Fruit fly (Drosophila melanogaster) whole organism, embryonic: ENCODE data around the gene pigs.
A peak's percentile ranks its signal among the peaks of the same experiment; 100 is the strongest.

Experiments used
- B-H2 ChIP-seq: fragments of 200-800 bp; sonication (Bioruptor generic); optimal IDR thresholded peaks from 2 replicates; lab custom pipeline; 2018; ENCODE audit warnings: missing biosample characterization, mild to moderate bottlenecking, missing genetic modification characterization
- Bgb ChIP-seq: fragments of 200-800 bp; sonication (Bioruptor generic); IDR thresholded peaks from 2 replicates; pipeline ENCODE4 v1.3.6; 2022; ENCODE audit warnings: missing biosample characterization, missing genetic modification characterization; ENCODE audit not compliant: partially characterized antibody
- CG10209 ChIP-seq: fragments of 200-800 bp; sonication (Bioruptor generic); optimal IDR thresholded peaks from 3 replicates; lab custom pipeline; 2017; ENCODE audit warnings: missing biosample characterization, mild to moderate bottlenecking, missing genetic modification characterization, missing genetic modification reagents
- CG12219 ChIP-seq: fragments of 200-800 bp; sonication (Bioruptor generic); optimal IDR thresholded peaks from 3 replicates; lab custom pipeline; 2018; ENCODE audit warnings: missing biosample characterization, mild to moderate bottlenecking, missing genetic modification characterization
- CG15514 ChIP-seq: fragments of 200-800 bp; sonication (Bioruptor generic); optimal IDR thresholded peaks from 3 replicates; lab custom pipeline; 2017; ENCODE audit warnings: missing biosample characterization, missing genetic modification characterization, mild to moderate bottlenecking, moderate library complexity, missing genetic modification reagents
- CG16779 ChIP-seq: fragments of 200-800 bp; sonication (Bioruptor generic); IDR thresholded peaks from 2 replicates; pipeline ENCODE4 v1.3.6; 2022; ENCODE audit warnings: missing biosample characterization, missing genetic modification characterization
- CG16813 ChIP-seq: fragments of 200-800 bp; sonication (Bioruptor generic); IDR thresholded peaks from 3 replicates; pipeline ENCODE4 v1.3.6; 2022; ENCODE audit warnings: missing biosample characterization, missing genetic modification characterization; ENCODE audit not compliant: partially characterized antibody
- CG17328 ChIP-seq: fragments of 200-800 bp; sonication (Bioruptor generic); IDR thresholded peaks from 2 replicates; pipeline ENCODE4 v1.3.6; 2022; ENCODE audit warnings: missing biosample characterization, missing genetic modification characterization
- CG17385 ChIP-seq: fragments of 200-800 bp; sonication (Bioruptor generic); optimal IDR thresholded peaks from 3 replicates; lab custom pipeline; 2018; ENCODE audit warnings: missing biosample characterization, mild to moderate bottlenecking, missing genetic modification characterization
- CG18262 ChIP-seq: fragments of 200-800 bp; optimal IDR thresholded peaks from 3 replicates; lab custom pipeline; 2019; ENCODE audit warnings: missing biosample characterization, mild to moderate bottlenecking, missing genetic modification characterization, moderate library complexity
- CG2129 ChIP-seq: fragments of 200-800 bp; sonication (Bioruptor generic); IDR thresholded peaks from 2 replicates; pipeline ENCODE4 v1.3.6; 2022; ENCODE audit warnings: missing biosample characterization, missing genetic modification characterization; ENCODE audit not compliant: partially characterized antibody
- CG2712 ChIP-seq: fragments of 200-800 bp; optimal IDR thresholded peaks from 3 replicates; lab custom pipeline; 2019; ENCODE audit warnings: missing biosample characterization, mild to moderate bottlenecking, missing genetic modification characterization, moderate library complexity
- CG30020 ChIP-seq: fragments of 200-800 bp; optimal IDR thresholded peaks from 2 replicates; lab custom pipeline; 2019; ENCODE audit warnings: missing biosample characterization, mild to moderate bottlenecking, missing genetic modification characterization, moderate library complexity
- CG30431 ChIP-seq: fragments of 200-800 bp; sonication (Bioruptor generic); optimal IDR thresholded peaks from 2 replicates; lab custom pipeline; 2017; ENCODE audit warnings: missing biosample characterization, missing genetic modification characterization
- CG31365 ChIP-seq: fragments of 200-800 bp; sonication (Bioruptor generic); optimal IDR thresholded peaks from 2 replicates; lab custom pipeline; 2018; ENCODE audit warnings: missing biosample characterization, mild to moderate bottlenecking, missing genetic modification characterization
- CG3995 ChIP-seq: fragments of 200-800 bp; sonication (Bioruptor generic); optimal IDR thresholded peaks from 3 replicates; lab custom pipeline; 2016; ENCODE audit warnings: missing biosample characterization, missing genetic modification characterization
- CG4617 ChIP-seq: fragments of 200-800 bp; sonication (Bioruptor generic); optimal IDR thresholded peaks from 3 replicates; lab custom pipeline; 2016; ENCODE audit warnings: missing biosample characterization, missing genetic modification characterization, borderline replicate concordance
- CG5245 ChIP-seq: fragments of 200-800 bp; sonication (Bioruptor generic); optimal IDR thresholded peaks from 3 replicates; lab custom pipeline; 2016; ENCODE audit warnings: missing biosample characterization, missing genetic modification characterization
- CG6683 ChIP-seq: fragments of 200-800 bp; sonication (Bioruptor generic); optimal IDR thresholded peaks from 2 replicates; lab custom pipeline; 2017; ENCODE audit warnings: missing biosample characterization, mild to moderate bottlenecking, missing genetic modification characterization, missing genetic modification reagents
- CG6689 ChIP-seq: fragments of 200-800 bp; sonication (Bioruptor generic); IDR thresholded peaks from 2 replicates; pipeline ENCODE4 v1.3.6; 2022; ENCODE audit warnings: missing biosample characterization, missing genetic modification characterization
- CG7928 ChIP-seq: fragments of 200-800 bp; sonication (Bioruptor generic); optimal IDR thresholded peaks from 2 replicates; lab custom pipeline; 2017; ENCODE audit warnings: missing biosample characterization, mild to moderate bottlenecking, missing genetic modification characterization
- CG8388 ChIP-seq: fragments of 200-800 bp; sonication (Bioruptor generic); optimal IDR thresholded peaks from 2 replicates; lab custom pipeline; 2019; ENCODE audit warnings: missing biosample characterization, mild to moderate bottlenecking, missing genetic modification characterization, moderate library complexity
- CG9437 ChIP-seq: fragments of 200-800 bp; sonication (Bioruptor generic); optimal IDR thresholded peaks from 2 replicates; lab custom pipeline; 2018; ENCODE audit warnings: missing biosample characterization, mild to moderate bottlenecking, missing genetic modification characterization
- CoRest ChIP-seq: fragments of 200-800 bp; sonication (Bioruptor generic); optimal IDR thresholded peaks from 3 replicates; lab custom pipeline; 2018; ENCODE audit warnings: missing biosample characterization, mild to moderate bottlenecking, missing genetic modification characterization, moderate library complexity
- Dll ChIP-seq: fragments of 200-800 bp; sonication (Bioruptor generic); IDR thresholded peaks from 4 replicates; pipeline ENCODE4 v1.3.6; 2022; ENCODE audit warnings: missing biosample characterization, missing genetic modification characterization; ENCODE audit not compliant: partially characterized antibody
- Ets97D ChIP-seq: fragments of 200-800 bp; sonication (Bioruptor generic); optimal IDR thresholded peaks from 3 replicates; lab custom pipeline; 2016; ENCODE audit warnings: missing biosample characterization, missing genetic modification characterization
- GATAe ChIP-seq: fragments of 200-800 bp; sonication (Bioruptor generic); conservative IDR thresholded peaks from 2 replicates; pipeline ENCODE4 v1.3.6; 2022; ENCODE audit warnings: missing biosample characterization, missing genetic modification characterization
- MBD-R2 ChIP-seq: fragments of 200-800 bp; sonication (Bioruptor generic); IDR thresholded peaks from 2 replicates; pipeline ENCODE4 v1.3.6; 2022; ENCODE audit warnings: missing biosample characterization, missing genetic modification characterization
- Med ChIP-seq: fragments of 200-800 bp; sonication (Bioruptor generic); peaks from one replicate; lab custom pipeline; 2016; ENCODE audit warnings: missing biosample characterization, missing genetic modification characterization, mild to moderate bottlenecking, inconsistent platforms, moderate library complexity
- NC2β ChIP-seq: fragments of 200-800 bp; sonication (Bioruptor generic); optimal IDR thresholded peaks from 2 replicates; lab custom pipeline; 2016; ENCODE audit warnings: missing biosample characterization, missing genetic modification characterization
- Nf-YA ChIP-seq: fragments of 200-800 bp; sonication (Bioruptor generic); IDR thresholded peaks from 2 replicates; pipeline ENCODE4 v1.3.6; 2022; ENCODE audit warnings: missing biosample characterization, missing genetic modification characterization
- Pdp1 ChIP-seq, 2 experiments: fragments of 200-800 bp; sonication (Bioruptor generic); optimal IDR thresholded peaks; 3 replicates each; lab custom pipeline; 2016; ENCODE audit warnings: missing biosample characterization in 2 of 2, missing genetic modification characterization in 2 of 2, mild to moderate bottlenecking in 1 of 2, moderate library complexity in 1 of 2
- Sry-δ ChIP-seq: fragments of 200-800 bp; sonication (Bioruptor generic); optimal IDR thresholded peaks from 2 replicates; lab custom pipeline; 2016; ENCODE audit warnings: missing biosample characterization, missing genetic modification characterization
- Taf1 ChIP-seq: fragments of 200-800 bp; sonication (Bioruptor generic); IDR thresholded peaks from 2 replicates; pipeline ENCODE4 v1.3.6; 2022; ENCODE audit warnings: missing biosample characterization, missing genetic modification characterization
- ap ChIP-seq: fragments of 200-800 bp; sonication (Bioruptor generic); IDR thresholded peaks from 2 replicates; pipeline ENCODE4 v1.3.6; 2022; ENCODE audit warnings: missing biosample characterization, missing genetic modification characterization
- bbx ChIP-seq: fragments of 200-800 bp; sonication (Bioruptor generic); IDR thresholded peaks from 2 replicates; pipeline ENCODE4 v1.3.6; 2022; ENCODE audit warnings: missing biosample characterization, missing genetic modification characterization; ENCODE audit not compliant: partially characterized antibody
- bigmax ChIP-seq: fragments of 200-800 bp; sonication (Bioruptor generic); optimal IDR thresholded peaks from 2 replicates; lab custom pipeline; 2018; ENCODE audit warnings: missing biosample characterization, mild to moderate bottlenecking, missing genetic modification characterization
- btn ChIP-seq: fragments of 200-800 bp; sonication (Bioruptor generic); optimal IDR thresholded peaks from 2 replicates; lab custom pipeline; 2016; ENCODE audit warnings: missing biosample characterization, missing genetic modification characterization
- da ChIP-seq: fragments of 200-800 bp; sonication (Bioruptor generic); optimal IDR thresholded peaks from 2 replicates; lab custom pipeline; 2016; ENCODE audit warnings: missing biosample characterization, missing genetic modification characterization
- dan ChIP-seq: fragments of 200-800 bp; sonication (Bioruptor generic); IDR thresholded peaks from 2 replicates; pipeline ENCODE4 v1.3.6; 2022; ENCODE audit warnings: missing biosample characterization, missing genetic modification characterization
- dmrt99B ChIP-seq: fragments of 200-800 bp; sonication (Bioruptor generic); optimal IDR thresholded peaks from 2 replicates; lab custom pipeline; 2018; ENCODE audit warnings: missing biosample characterization, mild to moderate bottlenecking, missing genetic modification characterization, moderate library complexity
- knrl ChIP-seq: fragments of 200-800 bp; sonication (Bioruptor generic); IDR thresholded peaks from 3 replicates; pipeline ENCODE4 v1.3.6; 2022; ENCODE audit warnings: missing biosample characterization, missing genetic modification characterization; ENCODE audit not compliant: partially characterized antibody
- peb ChIP-seq: fragments of 200-800 bp; sonication (Bioruptor generic); IDR thresholded peaks from 2 replicates; pipeline ENCODE4 v1.3.6; 2022; ENCODE audit warnings: missing biosample characterization, missing genetic modification characterization
- pzg ChIP-seq: fragments of 200-800 bp; sonication (Bioruptor generic); optimal IDR thresholded peaks from 3 replicates; lab custom pipeline; 2018; ENCODE audit warnings: missing biosample characterization, mild to moderate bottlenecking, missing genetic modification characterization, moderate library complexity
- sens ChIP-seq: fragments of 200-800 bp; sonication (Bioruptor generic); peaks from one replicate; lab custom pipeline; 2016; ENCODE audit warnings: missing biosample characterization, missing genetic modification characterization
- sna ChIP-seq: fragments of 200-800 bp; sonication (Bioruptor generic); IDR thresholded peaks from 2 replicates; pipeline ENCODE4 v1.3.6; 2022; ENCODE audit warnings: missing biosample characterization, missing genetic modification characterization; ENCODE audit not compliant: partially characterized antibody
- usp ChIP-seq: fragments of >200 bp; optimal IDR thresholded peaks from 2 replicates; lab custom pipeline; 2017; ENCODE audit warnings: missing biosample characterization, missing genetic modification characterization
- zen2 ChIP-seq: fragments of 200-800 bp; sonication (Bioruptor generic); IDR thresholded peaks from 3 replicates; pipeline ENCODE4 v1.3.6; 2022; ENCODE audit warnings: missing biosample characterization, missing genetic modification characterization; ENCODE audit not compliant: partially characterized antibody

The pigs gene

dm6 chrX:6673637-6674487 lies 74.0 kb downstream of the pigs start, which contains the start of the genes CG3198 and Mcm6 (continued):
- TF ChIP-seq CG5245 (no peak), zen2 (peak; percentile 48; the same call in 1 of the 3 replicates), GATAe (GFP tag; lab: Robert Waterston, UW) (no peak), Pdp1 (GFP tag; optimal IDR thresholded peaks at IDR 0.05; lab: Kevin White, UChicago) (no peak), Med (GFP tag; lab: Kevin White, UChicago) (peak; percentile 57), btn (no peak), NC2β (GFP tag; lab: Kevin White, UChicago) (no peak), CG18262 (peak; percentile 3), CG6683 (GFP tag; lab: Kevin White, UChicago) (no peak), CG2712 (tag; lab: Kevin White, UChicago) (peak; percentile 18), knrl (peak; percentile 65; the same call in 2 of the 3 replicates), CG6689 (0 out of 2 replicates have a peak, but pooled peaks have one; percentile 16), ap (GFP tag; lab: Robert Waterston, UW) (no peak), Bgb (GFP tag; lab: Robert Waterston, UW) (peak; percentile 52; the same call in 1 of the 2 replicates), CG16813 (GFP tag; lab: Robert Waterston, UW) (peak; percentile 54), Ets97D (GFP tag; lab: Kevin White, UChicago) (peak; percentile 51), CG9437 (GFP tag; lab: Kevin White, UChicago) (peak; percentile 22), CG17385 (peak; percentile 5), CG30020 (tag; lab: Kevin White, UChicago) (peak; percentile 16), peb (GFP tag; lab: Robert Waterston, UW) (no peak), Taf1 (GFP tag; lab: Robert Waterston, UW) (no peak), pzg (GFP tag; lab: Kevin White, UChicago) (peak; percentile 48), CG31365 (no peak), B-H2 (GFP tag; lab: Kevin White, UChicago) (no peak), CG3995 (GFP tag; lab: Kevin White, UChicago) (peak; percentile 6), CG12219 (GFP tag; lab: Kevin White, UChicago) (no peak), CG10209 (no peak), CG17328 (GFP tag; lab: Robert Waterston, UW) (no peak), CG15514 (GFP tag; lab: Kevin White, UChicago) (peak; percentile 50), Dll (GFP tag; lab: Robert Waterston, UW) (peak; percentile 77), da (GFP tag; lab: Kevin White, UChicago) (no peak), bigmax (GFP tag; lab: Kevin White, UChicago) (no peak), Sry-δ (peak; percentile 15), dan (GFP tag; lab: Robert Waterston, UW) (no peak), CG30431 (GFP tag; lab: Kevin White, UChicago) (no peak), CoRest (tag; lab: Kevin White, UChicago) (peak; percentile 42), sna (peak; percentile 62), sens (GFP tag; lab: Kevin White, UChicago) (peak; percentile 42), CG8388 (GFP tag; lab: Kevin White, UChicago) (no peak), Nf-YA (GFP tag; lab: Robert Waterston, UW) (0 out of 2 replicates have a peak, but pooled peaks have one; percentile 17), CG16779 (GFP tag; lab: Robert Waterston, UW) (no peak), bbx (GFP tag; lab: Robert Waterston, UW) (peak; percentile 61), CG7928 (no peak), MBD-R2 (GFP tag; lab: Robert Waterston, UW) (peak; percentile 43), usp (GFP tag; lab: Kevin White, UChicago) (no peak), CG4617 (GFP tag; lab: Kevin White, UChicago) (peak; percentile 4), CG2129 (GFP tag; lab: Robert Waterston, UW) (peak; percentile 29; the same call in 1 of the 2 replicates), dmrt99B (tag; lab: Kevin White, UChicago) (no peak)
